Fruit fly (Drosophila melanogaster): ENCODE results near the gene CG12099.

Gene CG12099

DNA sequence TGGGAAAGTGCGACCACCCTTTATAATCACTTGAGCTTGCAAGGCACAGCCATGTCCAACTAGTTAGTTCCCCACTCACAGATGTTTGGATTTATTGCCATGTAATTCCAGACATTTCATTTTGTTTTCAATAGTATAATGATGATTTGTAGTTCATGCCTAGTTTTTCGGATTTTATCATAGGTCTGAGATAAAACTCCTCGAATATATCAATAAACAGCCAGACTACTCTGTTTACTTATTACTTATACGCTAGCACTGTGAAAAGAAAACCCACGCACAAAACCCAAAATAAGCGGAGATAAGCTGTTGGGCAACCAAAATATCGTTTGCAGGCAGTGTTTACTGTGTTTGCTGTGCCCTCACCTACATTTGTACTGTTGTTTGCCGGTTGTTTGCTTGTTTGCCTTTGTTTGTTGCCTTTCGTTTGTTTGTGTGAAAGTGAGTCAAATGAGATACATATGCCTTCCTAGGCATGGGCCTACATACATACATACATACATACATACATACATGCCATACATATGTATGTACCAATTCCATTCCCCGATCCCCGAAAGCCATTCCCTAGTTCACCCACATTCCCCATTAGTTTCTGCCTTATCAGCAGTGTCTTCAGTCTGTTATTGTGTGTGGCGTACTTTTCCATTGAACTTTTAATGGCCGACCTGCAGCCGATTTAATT is 21.0 kb upstream of the CG12099 start (continued):
- TF ChIP-seq CG13123 (GFP tag; optimal IDR thresholded peaks at IDR 0.05) (peak; percentile 46), sima (GFP tag; optimal IDR thresholded peaks at IDR 0.05) (peak; percentile 54), tgo (GFP tag; IDR thresholded peaks at IDR 0.05) (no peak; the same call in 2 of the 3 replicates), Vsx1 (GFP tag; optimal IDR thresholded peaks at IDR 0.05) (peak; percentile 71), CG31224 (GFP tag; IDR thresholded peaks at IDR 0.05) (no peak), Kr (GFP tag; optimal IDR thresholded peaks at IDR 0.05) (peak; percentile 93), bsh (GFP tag; optimal IDR thresholded peaks at IDR 0.05) (peak in 1 of 2 experiments; percentile 80), lbe (GFP tag; optimal IDR thresholded peaks at IDR 0.05) (no peak), CG18764 (GFP tag; optimal IDR thresholded peaks at IDR 0.05) (peak; percentile 78), knrl (GFP tag; IDR thresholded peaks at IDR 0.05; ENCODE audit: partially characterized antibody) (no peak), NK7.1 (GFP tag; optimal IDR thresholded peaks at IDR 0.05) (peak; percentile 38), so (GFP tag; IDR thresholded peaks at IDR 0.05) (0 out of 3 replicates have a peak, but pooled peaks have one; percentile 49), Oaz (GFP tag; IDR thresholded peaks at IDR 0.05) (no peak), CG2678 (tag; optimal IDR thresholded peaks at IDR 0.05) (peak; percentile 80), CG13296 (GFP tag; optimal IDR thresholded peaks at IDR 0.05) (peak; percentile 65), CG18619 (GFP tag; optimal IDR thresholded peaks at IDR 0.05) (peak; percentile 60), Asciz (GFP tag; optimal IDR thresholded peaks at IDR 0.05) (peak; percentile 92), BEAF-32 (GFP tag; optimal IDR thresholded peaks at IDR 0.05) (no peak), Med (GFP tag) (peak; percentile 86), sc (optimal IDR thresholded peaks at IDR 0.05) (no peak), sc (GFP tag; optimal IDR thresholded peaks at IDR 0.05) (peak; percentile 77), tx (GFP tag; optimal IDR thresholded peaks at IDR 0.05) (no peak), ewg (GFP tag; optimal IDR thresholded peaks at IDR 0.05) (peak; percentile 41), fd102C (GFP tag; optimal IDR thresholded peaks at IDR 0.05) (peak; percentile 92), unpg (GFP tag; optimal IDR thresholded peaks at IDR 0.05) (peak; percentile 60), HLHmδ (GFP tag; optimal IDR thresholded peaks at IDR 0.05) (peak; percentile 95), gfzf (GFP tag; optimal IDR thresholded peaks at IDR 0.05) (no peak), lab (GFP tag; optimal IDR thresholded peaks at IDR 0.05) (peak; percentile 70), yki (optimal IDR thresholded peaks at IDR 0.05) (no peak), CG17912 (GFP tag; optimal IDR thresholded peaks at IDR 0.05) (peak; percentile 64), CG5953 (GFP tag; IDR thresholded peaks at IDR 0.05) (no peak; the same call in none of the 2 replicates), Gug (GFP tag; IDR thresholded peaks at IDR 0.05) (peak; percentile 41; the same call in 1 of the 4 replicates), Abd-B (GFP tag; optimal IDR thresholded peaks at IDR 0.05) (no peak), CG9215 (GFP tag; IDR thresholded peaks at IDR 0.05) (no peak), CG17385 (GFP tag; optimal IDR thresholded peaks at IDR 0.05) (peak; percentile 60), toy (GFP tag; IDR thresholded peaks at IDR 0.05) (no peak), stwl (tag; optimal IDR thresholded peaks at IDR 0.05) (peak; percentile 43), wdn (GFP tag; IDR thresholded peaks at IDR 0.05) (peak; percentile 38; the same call in 1 of the 2 replicates), salm (tag; optimal IDR thresholded peaks at IDR 0.05) (peak; percentile 68), Eip74EF (GFP tag; optimal IDR thresholded peaks at IDR 0.05) (peak in 1 of 2 experiments; percentile 32), CG10462 (GFP tag; optimal IDR thresholded peaks at IDR 0.05) (peak; percentile 55), D (optimal IDR thresholded peaks at IDR 0.05) (no peak), D (GFP tag; optimal IDR thresholded peaks at IDR 0.05) (peak; percentile 84), Ravus (GFP tag; IDR thresholded peaks at IDR 0.05) (no peak), CG1529 (GFP tag; optimal IDR thresholded peaks at IDR 0.05) (peak; percentile 81), zen (tag; optimal IDR thresholded peaks at IDR 0.05) (peak; percentile 83), CG12744 (GFP tag; optimal IDR thresholded peaks at IDR 0.05) (peak; percentile 24), CG15514 (GFP tag; optimal IDR thresholded peaks at IDR 0.05) (peak; percentile 36), CG11085 (GFP tag; IDR thresholded peaks at IDR 0.05) (no peak)
